Worm (Caenorhabditis elegans) whole organism, young adult: ENCODE measurements around the gene mob-2.

ENCODE experiments used
- B0019.2 ChIP-seq: fragments of 200-800 bp; sonication (Bioruptor generic); conservative IDR thresholded peaks from 2 replicates; pipeline ENCODE4 v1.3.6; 2022; ENCODE audit warnings: missing genetic modification reagents, missing genetic modification characterization, missing compliant biosample characterization
- B0035.1 ChIP-seq: sonication (generic microtip); optimal IDR thresholded peaks from 2 replicates; lab custom pipeline; 2016; ENCODE audit warnings: missing genetic modification characterization, mild to moderate bottlenecking, missing compliant biosample characterization, missing genotype, missing genetic modification reagents
- B0261.1 ChIP-seq: sonication (generic microtip); optimal IDR thresholded peaks from 2 replicates; lab custom pipeline; 2016; ENCODE audit warnings: mild to moderate bottlenecking, missing genetic modification characterization, moderate library complexity, missing compliant biosample characterization
- B0336.3 ChIP-seq: fragments of 200-800 bp; sonication (Bioruptor generic); IDR thresholded peaks from 2 replicates; pipeline ENCODE4 v1.3.6; 2022; ENCODE audit warnings: missing genetic modification characterization, missing compliant biosample characterization
- D2030.7 ChIP-seq: fragments of 200-800 bp; sonication (Bioruptor generic); IDR thresholded peaks from 2 replicates; pipeline ENCODE4 v1.3.6; 2022; ENCODE audit warnings: missing genetic modification reagents, missing genetic modification characterization, missing compliant biosample characterization
- F22D6.2 ChIP-seq: sonication (generic microtip); optimal IDR thresholded peaks from 2 replicates; lab custom pipeline; 2016; ENCODE audit warnings: mild to moderate bottlenecking, missing genetic modification characterization, missing compliant biosample characterization
- F57A8.1 ChIP-seq: fragments of 200-800 bp; sonication (Bioruptor generic); optimal IDR thresholded peaks from 2 replicates; lab custom pipeline; 2018; ENCODE audit warnings: mild to moderate bottlenecking, missing genetic modification characterization, moderate library complexity, missing compliant biosample characterization
- K11D2.4 ChIP-seq: fragments of 200-800 bp; sonication (Bioruptor generic); IDR thresholded peaks from 2 replicates; pipeline ENCODE4 v1.3.6; 2022; ENCODE audit warnings: missing genetic modification reagents, missing genetic modification characterization, missing compliant biosample characterization
- Y53F4B.3 ChIP-seq: fragments of 200-800 bp; sonication (Bioruptor generic); IDR thresholded peaks from 2 replicates; pipeline ENCODE4 v1.3.6; 2022; ENCODE audit warnings: missing genetic modification reagents, missing genetic modification characterization, missing compliant biosample characterization
- Y53G8AR.9 ChIP-seq: fragments of 200-800 bp; sonication (Bioruptor generic); conservative IDR thresholded peaks from 2 replicates; pipeline ENCODE4 v1.3.6; 2022; ENCODE audit warnings: missing genetic modification reagents, missing genetic modification characterization, missing compliant biosample characterization
- Y79H2A.3 ChIP-seq: fragments of 200-800 bp; sonication (Bioruptor generic); conservative IDR thresholded peaks from 2 replicates; pipeline ENCODE4 v1.3.6; 2022; ENCODE audit warnings: missing genetic modification reagents, missing genetic modification characterization, missing compliant biosample characterization
- aptf-2 ChIP-seq: fragments of 200-800 bp; sonication (Bioruptor generic); conservative IDR thresholded peaks from 2 replicates; pipeline ENCODE4 v1.3.6; 2022; ENCODE audit warnings: missing genetic modification reagents, missing genetic modification characterization, missing compliant biosample characterization
- aptf-3 ChIP-seq: fragments of 200-800 bp; sonication (Bioruptor generic); IDR thresholded peaks from 2 replicates; pipeline ENCODE4 v1.3.6; 2022; ENCODE audit warnings: missing genetic modification characterization, missing compliant biosample characterization
- attf-5 ChIP-seq: fragments of 200-800 bp; sonication (Bioruptor generic); optimal IDR thresholded peaks from 2 replicates; lab custom pipeline; 2018; ENCODE audit warnings: mild to moderate bottlenecking, missing genetic modification characterization, missing compliant biosample characterization
- ceh-40 ChIP-seq: fragments of 200-800 bp; sonication (Bioruptor generic); IDR thresholded peaks from 2 replicates; pipeline ENCODE4 v1.3.6; 2022; ENCODE audit warnings: missing genetic modification characterization, missing compliant biosample characterization
- ceh-79 ChIP-seq: sonication (generic microtip); optimal IDR thresholded peaks from 2 replicates; lab custom pipeline; 2017; ENCODE audit warnings: mild to moderate bottlenecking, missing genetic modification characterization, missing compliant biosample characterization
- chd-7 ChIP-seq: sonication (generic microtip); optimal IDR thresholded peaks from 2 replicates; lab custom pipeline; 2016; ENCODE audit warnings: mild to moderate bottlenecking, missing genetic modification characterization, moderate library complexity, missing compliant biosample characterization
- dox-1 ChIP-seq: fragments of 200-800 bp; sonication (Bioruptor generic); IDR thresholded peaks from 2 replicates; pipeline ENCODE4 v1.3.6; 2022; ENCODE audit warnings: missing genetic modification reagents, missing genetic modification characterization, missing compliant biosample characterization
- dpff-1 ChIP-seq: sonication (generic microtip); optimal IDR thresholded peaks from 2 replicates; lab custom pipeline; 2017; ENCODE audit warnings: mild to moderate bottlenecking, missing genetic modification characterization, missing compliant biosample characterization
- egl-44 ChIP-seq: fragments of 200-800 bp; sonication (Bioruptor generic); IDR thresholded peaks from 2 replicates; pipeline ENCODE4 v1.3.6; 2022; ENCODE audit warnings: missing genetic modification reagents, missing genetic modification characterization, missing compliant biosample characterization
- egrh-3 ChIP-seq: fragments of 200-800 bp; sonication (Bioruptor generic); IDR thresholded peaks from 2 replicates; pipeline ENCODE4 v1.3.6; 2022; ENCODE audit warnings: missing genetic modification reagents, missing genetic modification characterization, missing compliant biosample characterization
- ekl-4 ChIP-seq: fragments of 200-800 bp; sonication (Bioruptor generic); IDR thresholded peaks from 2 replicates; pipeline ENCODE4 v1.3.6; 2022; ENCODE audit warnings: missing genetic modification reagents, missing genetic modification characterization, missing compliant biosample characterization
- hmg-1.2 ChIP-seq: fragments of 200-800 bp; sonication (Bioruptor generic); IDR thresholded peaks from 2 replicates; pipeline ENCODE4 v1.3.6; 2022; ENCODE audit warnings: missing genetic modification reagents, missing genetic modification characterization, missing compliant biosample characterization
- hmg-20 ChIP-seq: fragments of 200-800 bp; sonication (Bioruptor generic); IDR thresholded peaks from 2 replicates; pipeline ENCODE4 v1.3.6; 2022; ENCODE audit warnings: missing genetic modification reagents, missing genetic modification characterization, missing compliant biosample characterization
- let-526 ChIP-seq: fragments of 200-800 bp; sonication (Bioruptor generic); IDR thresholded peaks from 2 replicates; pipeline ENCODE4 v1.3.6; 2022; ENCODE audit warnings: missing genetic modification reagents, missing genetic modification characterization, missing compliant biosample characterization
- let-607 ChIP-seq, 2 experiments: fragments of 200-800 bp in 1 of 2; sonication (Bioruptor generic) in 1 of 2; sonication (generic microtip) in 1 of 2; optimal IDR thresholded peaks; 2 replicates each; lab custom pipeline; 2016 to 2018; ENCODE audit warnings: mild to moderate bottlenecking in 2 of 2, missing compliant biosample characterization in 2 of 2, missing genetic modification characterization in 2 of 2, moderate library complexity in 2 of 2, missing genotype in 1 of 2
- lin-35 ChIP-seq, 3 experiments: fragments of 150-350 bp in 2 of 3; sonication (generic microtip) in 1 of 3; optimal IDR thresholded peaks; 2 replicates each; lab custom pipeline; 2014 to 2018; ENCODE audit warnings: missing biosample characterization in 3 of 3, missing genetic modification characterization in 3 of 3, missing genetic modification reagents in 3 of 3
- lin-40 ChIP-seq: sonication (generic microtip); optimal IDR thresholded peaks from 2 replicates; lab custom pipeline; 2016; ENCODE audit warnings: missing genetic modification characterization, mild to moderate bottlenecking, missing compliant biosample characterization, missing genotype, missing genetic modification reagents
- lir-1 ChIP-seq: fragments of 200-800 bp; sonication (Bioruptor generic); conservative IDR thresholded peaks from 2 replicates; pipeline ENCODE4 v1.3.6; 2022; ENCODE audit warnings: missing genetic modification reagents, missing genetic modification characterization, missing compliant biosample characterization
- lsy-27 ChIP-seq: sonication (generic microtip); optimal IDR thresholded peaks from 2 replicates; lab custom pipeline; 2017; ENCODE audit warnings: missing genetic modification characterization, mild to moderate bottlenecking, missing compliant biosample characterization, antibody characterized with exemption, missing genotype, borderline replicate concordance; ENCODE audit not compliant: insufficient read depth
- madf-3 ChIP-seq: fragments of 200-800 bp; sonication (Bioruptor generic); IDR thresholded peaks from 2 replicates; pipeline ENCODE4 v1.3.6; 2022; ENCODE audit warnings: missing genetic modification reagents, missing genetic modification characterization, missing compliant biosample characterization
- madf-6 ChIP-seq: fragments of 200-800 bp; sonication (Bioruptor generic); IDR thresholded peaks from 2 replicates; pipeline ENCODE4 v1.3.6; 2022; ENCODE audit warnings: missing genetic modification reagents, missing genetic modification characterization, missing compliant biosample characterization
- mel-28 ChIP-seq: sonication (generic microtip); optimal IDR thresholded peaks from 2 replicates; lab custom pipeline; 2016; ENCODE audit warnings: borderline replicate concordance, mild to moderate bottlenecking, missing genetic modification characterization, missing compliant biosample characterization
- nfyb-1 ChIP-seq: fragments of 200-800 bp; sonication (Bioruptor generic); IDR thresholded peaks from 2 replicates; pipeline ENCODE4 v1.3.6; 2022; ENCODE audit warnings: missing genetic modification reagents, missing genetic modification characterization, missing compliant biosample characterization
- pbrm-1 ChIP-seq: fragments of 200-800 bp; sonication (Bioruptor generic); IDR thresholded peaks from 2 replicates; pipeline ENCODE4 v1.3.6; 2022; ENCODE audit warnings: missing genetic modification reagents, missing genetic modification characterization, missing compliant biosample characterization
- rec-8 ChIP-seq, 2 experiments: sonication (generic microtip); optimal IDR thresholded peaks; 2 replicates each; lab custom pipeline; 2016; ENCODE audit warnings: mild to moderate bottlenecking in 2 of 2, missing genetic modification characterization in 2 of 2, missing genetic modification reagents in 2 of 2, missing genotype in 2 of 2, missing biosample characterization in 1 of 2, missing compliant biosample characterization in 1 of 2, moderate library complexity in 1 of 2
- snpc-1.3 ChIP-seq: sonication (generic microtip); optimal IDR thresholded peaks from 2 replicates; lab custom pipeline; 2017; ENCODE audit warnings: missing genetic modification characterization, mild to moderate bottlenecking, missing compliant biosample characterization, antibody characterized with exemption, moderate library complexity, missing genotype, missing genetic modification reagents; ENCODE audit not compliant: insufficient read depth
- tlf-1 ChIP-seq: fragments of 200-800 bp; sonication (Bioruptor generic); optimal IDR thresholded peaks from 2 replicates; lab custom pipeline; 2018; ENCODE audit warnings: mild to moderate bottlenecking, missing genetic modification characterization, missing compliant biosample characterization
- zfh-2 ChIP-seq: fragments of 200-800 bp; sonication (Bioruptor generic); conservative IDR thresholded peaks from 2 replicates; pipeline ENCODE4 v1.3.6; 2022; ENCODE audit warnings: missing genetic modification reagents, missing genetic modification characterization, missing compliant biosample characterization
- zim-3 ChIP-seq: sonication (generic microtip); optimal IDR thresholded peaks from 2 replicates; lab custom pipeline; 2017; ENCODE audit warnings: mild to moderate bottlenecking, missing genetic modification characterization, moderate library complexity, missing compliant biosample characterization
- ztf-22 ChIP-seq: fragments of 200-800 bp; sonication (Bioruptor generic); optimal IDR thresholded peaks from 2 replicates; lab custom pipeline; 2018; ENCODE audit warnings: mild to moderate bottlenecking, missing genetic modification characterization, moderate library complexity, missing compliant biosample characterization

mob-2 gene

DNA sequence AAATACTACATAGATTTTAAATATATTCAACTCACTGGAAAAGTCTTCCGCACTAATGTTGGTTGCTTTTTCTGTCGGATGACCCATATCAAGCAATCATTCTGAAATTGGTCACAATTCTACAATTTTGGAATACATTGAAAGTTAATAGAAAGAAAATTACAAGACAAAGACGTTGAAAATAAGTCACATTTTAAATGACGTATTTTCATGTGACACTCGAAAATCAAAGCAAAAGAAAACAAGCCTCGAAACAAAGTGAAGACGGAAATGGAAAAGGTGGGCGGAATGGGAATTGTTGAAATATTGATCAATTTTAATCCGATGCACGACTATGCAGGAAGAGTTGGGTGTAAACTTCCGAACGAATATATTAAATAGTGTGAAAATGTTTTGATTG, at the start of gene mob-2:
Gene mob-2 (minus strand): TSS at position 101 of the 400 bp plus-strand sequence.
- TF ChIP-seq attf-5 (GFP tag; lab: Kevin White, UChicago): no peak
- no peak for TF ChIP-seq chd-7 (tag; lab: Kevin White, UChicago)
- TF ChIP-seq lin-35 (GFP tag; optimal IDR thresholded peaks at IDR 0.05; lab: Kevin White, UChicago): no peak
- no peak for TF ChIP-seq dpff-1 (tag; lab: Kevin White, UChicago)

DNA sequence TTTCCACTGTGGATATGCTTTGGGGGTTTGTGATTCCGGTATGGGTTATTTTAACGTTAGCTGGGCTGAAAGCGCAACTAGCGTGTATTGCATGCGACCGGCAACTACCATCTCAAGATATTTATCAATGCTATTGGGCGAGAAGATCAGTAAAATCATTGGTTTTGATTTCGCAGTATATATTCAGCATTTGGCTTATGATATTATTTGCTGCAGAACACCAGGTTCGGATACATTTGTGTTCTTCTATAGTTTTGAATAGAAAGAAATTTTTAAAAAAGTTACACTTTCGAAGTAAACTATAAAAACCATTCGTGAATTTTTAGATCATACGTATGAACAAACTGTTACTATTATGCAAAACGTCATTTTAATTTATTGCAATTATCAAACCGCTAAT, 48.1 kb upstream of the mob-2 start:
- no peak for TF ChIP-seq madf-3 (GFP tag; lab: Robert Waterston, UW)
- no peak for TF ChIP-seq lir-1
- TF ChIP-seq egrh-3 (GFP tag; lab: Robert Waterston, UW): no peak
- no peak for TF ChIP-seq tlf-1 (GFP tag; lab: Kevin White, UChicago)
- no peak for TF ChIP-seq ztf-22
- no peak for TF ChIP-seq D2030.7 (GFP tag; lab: Robert Waterston, UW)
- no peak for TF ChIP-seq pbrm-1
- TF ChIP-seq lsy-27: no peak
- TF ChIP-seq hmg-20 (GFP tag; lab: Robert Waterston, UW): no peak
- no peak for TF ChIP-seq ekl-4 (GFP tag; lab: Robert Waterston, UW)
- TF ChIP-seq F57A8.1: no peak
- no peak for TF ChIP-seq B0336.3 (GFP tag; lab: Robert Waterston, UW)
- TF ChIP-seq mel-28 (tag; lab: Kevin White, UChicago): no peak

DNA sequence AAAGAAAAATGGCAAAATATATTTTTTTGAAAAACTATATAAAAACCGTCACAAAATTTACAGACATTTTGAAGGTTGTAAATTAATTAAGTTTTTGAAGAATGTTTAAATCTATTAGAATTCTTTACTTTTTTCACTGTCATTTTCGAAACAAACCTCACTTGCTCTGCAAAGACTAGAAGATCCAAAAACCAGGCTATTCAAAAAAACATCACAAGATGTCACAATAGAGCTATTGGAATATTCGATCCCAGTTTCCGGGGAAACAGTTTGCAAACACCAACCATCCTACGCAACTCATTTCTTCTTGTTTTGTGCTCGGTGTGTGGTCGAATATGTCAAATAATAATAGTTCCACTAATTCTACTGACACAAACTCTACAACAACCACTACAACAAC, 46.9 kb upstream of the mob-2 start, which contains the start of gene R12H7.4:
Gene R12H7.4 (plus strand): TSS at position 301 of the 400 bp plus-strand sequence.
- TF ChIP-seq Y53F4B.3 (GFP tag; lab: Robert Waterston, UW) (no peak), madf-6 (GFP tag; lab: Robert Waterston, UW) (no peak), B0261.1 (no peak), ztf-22 (no peak), ceh-40 (no peak), nfyb-1 (GFP tag; lab: Robert Waterston, UW) (no peak), rec-8 (tag; optimal IDR thresholded peaks at IDR 0.05; lab: Kevin White, UChicago) (no peak), aptf-2 (GFP tag; lab: Robert Waterston, UW) (no peak), zfh-2 (GFP tag; lab: Robert Waterston, UW) (no peak), K11D2.4 (GFP tag; lab: Robert Waterston, UW) (no peak), zim-3 (tag; lab: Kevin White, UChicago) (no peak), Y79H2A.3 (GFP tag; lab: Robert Waterston, UW) (no peak), pbrm-1 (no peak), B0019.2 (GFP tag; lab: Robert Waterston, UW) (no peak), let-607 (tag; optimal IDR thresholded peaks at IDR 0.05; lab: Kevin White, UChicago) (no peak), snpc-1.3 (no peak), B0035.1 (no peak), lin-40 (no peak)

DNA sequence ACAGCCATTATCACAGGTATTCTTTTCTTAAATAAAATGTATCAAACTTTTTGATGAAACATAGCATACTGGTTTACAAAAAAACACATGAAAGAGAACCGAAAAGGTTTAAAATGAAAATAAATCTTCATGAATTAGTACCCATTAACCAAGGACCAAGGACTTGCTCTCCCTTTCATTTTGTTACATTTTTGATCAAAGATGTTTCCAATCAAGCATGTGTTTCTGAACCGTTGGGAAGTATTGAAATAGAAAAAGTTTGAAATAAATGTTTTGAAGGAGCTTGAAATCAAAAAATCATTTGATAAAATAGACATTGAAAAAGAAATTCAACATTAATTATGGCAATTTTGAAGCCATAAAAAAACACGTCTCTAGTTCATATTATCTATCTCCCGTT, 42.7 kb upstream of the mob-2 start:
- TF ChIP-seq aptf-3 (GFP tag; lab: Robert Waterston, UW) (no peak), snpc-1.3 (no peak), Y53G8AR.9 (no peak), let-526 (GFP tag; lab: Robert Waterston, UW) (no peak), F22D6.2 (no peak), egl-44 (GFP tag; lab: Robert Waterston, UW) (no peak), B0336.3 (GFP tag; lab: Robert Waterston, UW) (no peak), dox-1 (GFP tag; lab: Robert Waterston, UW) (no peak), B0019.2 (GFP tag; lab: Robert Waterston, UW) (no peak), ceh-79 (tag; lab: Kevin White, UChicago) (no peak), B0261.1 (no peak), hmg-1.2 (GFP tag; lab: Robert Waterston, UW) (no peak), let-607 (tag; optimal IDR thresholded peaks at IDR 0.05; lab: Kevin White, UChicago) (no peak)
